Fruit fly (Drosophila melanogaster) whole organism, embryonic: ENCODE results near the gene CG6106.

Experiments
- Antp ChIP-seq: fragments of 200-800 bp; sonication (Bioruptor generic); optimal IDR thresholded peaks from 3 replicates; lab custom pipeline; 2016; ENCODE audit warnings: missing biosample characterization, missing genetic modification characterization
- CG10209 ChIP-seq: fragments of 200-800 bp; sonication (Bioruptor generic); optimal IDR thresholded peaks from 3 replicates; lab custom pipeline; 2017; ENCODE audit warnings: missing biosample characterization, mild to moderate bottlenecking, missing genetic modification characterization, missing genetic modification reagents
- CG10267 ChIP-seq: fragments of 200-800 bp; sonication (Bioruptor generic); optimal IDR thresholded peaks from 2 replicates; lab custom pipeline; 2018; ENCODE audit warnings: missing biosample characterization, mild to moderate bottlenecking, missing genetic modification characterization, moderate library complexity
- CG10979 ChIP-seq: fragments of 200-800 bp; sonication (Bioruptor generic); optimal IDR thresholded peaks from 2 replicates; lab custom pipeline; 2018; ENCODE audit warnings: missing biosample characterization, mild to moderate bottlenecking, missing genetic modification characterization, moderate library complexity
- CG11456 ChIP-seq: fragments of 200-800 bp; sonication (Bioruptor generic); IDR thresholded peaks from 3 replicates; pipeline ENCODE4 v1.3.6; 2022; ENCODE audit warnings: missing biosample characterization, missing genetic modification characterization
- CG11504 ChIP-seq: fragments of 200-800 bp; sonication (Bioruptor generic); optimal IDR thresholded peaks from 3 replicates; lab custom pipeline; 2019; ENCODE audit warnings: missing biosample characterization, mild to moderate bottlenecking, missing genetic modification characterization, moderate library complexity
- CG11695 ChIP-seq: fragments of 200-800 bp; sonication (Bioruptor generic); IDR thresholded peaks from 3 replicates; pipeline ENCODE4 v1.3.6; 2022; ENCODE audit warnings: missing biosample characterization, missing genetic modification characterization
- CG11723 ChIP-seq: fragments of 200-800 bp; sonication (Bioruptor generic); optimal IDR thresholded peaks from 2 replicates; lab custom pipeline; 2017; ENCODE audit warnings: missing biosample characterization, mild to moderate bottlenecking, missing genetic modification characterization
- CG12071 ChIP-seq: fragments of 200-800 bp; sonication (Bioruptor generic); optimal IDR thresholded peaks from 3 replicates; lab custom pipeline; 2018; ENCODE audit warnings: missing biosample characterization, mild to moderate bottlenecking, missing genetic modification characterization
- CG13287 ChIP-seq: fragments of 200-800 bp; sonication (Bioruptor generic); IDR thresholded peaks from 2 replicates; pipeline ENCODE4 v1.3.6; 2022; ENCODE audit warnings: missing biosample characterization, missing genetic modification characterization; ENCODE audit not compliant: partially characterized antibody
- CG17359 ChIP-seq: fragments of 200-800 bp; sonication (Bioruptor generic); optimal IDR thresholded peaks from 3 replicates; lab custom pipeline; 2018; ENCODE audit warnings: missing biosample characterization, mild to moderate bottlenecking, missing genetic modification characterization, moderate library complexity
- CG17361 ChIP-seq: fragments of 200-800 bp; sonication (Bioruptor generic); IDR thresholded peaks from 3 replicates; pipeline ENCODE4 v1.3.6; 2022; ENCODE audit warnings: missing biosample characterization, missing genetic modification characterization
- CG17802 ChIP-seq: fragments of 200-800 bp; sonication (Bioruptor generic); optimal IDR thresholded peaks from 2 replicates; lab custom pipeline; 2018; ENCODE audit warnings: missing biosample characterization, mild to moderate bottlenecking, missing genetic modification characterization, moderate library complexity
- CG17912 ChIP-seq: fragments of 200-800 bp; sonication (Bioruptor generic); optimal IDR thresholded peaks from 2 replicates; lab custom pipeline; 2018; ENCODE audit warnings: missing biosample characterization, mild to moderate bottlenecking, missing genetic modification characterization
- CG18262 ChIP-seq: fragments of 200-800 bp; optimal IDR thresholded peaks from 3 replicates; lab custom pipeline; 2019; ENCODE audit warnings: missing biosample characterization, mild to moderate bottlenecking, missing genetic modification characterization, moderate library complexity
- CG2678 ChIP-seq: fragments of 200-800 bp; sonication (Bioruptor generic); optimal IDR thresholded peaks from 3 replicates; lab custom pipeline; 2019; ENCODE audit warnings: missing biosample characterization, mild to moderate bottlenecking, missing genetic modification characterization, moderate library complexity
- CG30403 ChIP-seq: fragments of 200-800 bp; sonication (Bioruptor generic); optimal IDR thresholded peaks from 3 replicates; lab custom pipeline; 2016; ENCODE audit warnings: missing biosample characterization, missing genetic modification characterization
- CG3163 ChIP-seq: fragments of 200-800 bp; sonication (Bioruptor generic); optimal IDR thresholded peaks from 3 replicates; lab custom pipeline; 2016; ENCODE audit warnings: missing biosample characterization, missing genetic modification characterization
- CG34422 ChIP-seq: fragments of 200-800 bp; sonication (Bioruptor generic); IDR thresholded peaks from 3 replicates; pipeline ENCODE4 v1.3.6; 2022; ENCODE audit warnings: missing biosample characterization, missing genetic modification characterization
- CG42726 ChIP-seq: fragments of 200-800 bp; sonication (Bioruptor generic); IDR thresholded peaks from 2 replicates; pipeline ENCODE4 v1.3.6; 2022; ENCODE audit warnings: missing biosample characterization, missing genetic modification characterization; ENCODE audit not compliant: partially characterized antibody
- CG4424 ChIP-seq: fragments of 200-800 bp; sonication (Bioruptor generic); optimal IDR thresholded peaks from 3 replicates; lab custom pipeline; 2016; ENCODE audit warnings: missing biosample characterization, missing genetic modification characterization
- CG6765 ChIP-seq: fragments of 200-800 bp; sonication (Bioruptor generic); optimal IDR thresholded peaks from 3 replicates; lab custom pipeline; 2017; ENCODE audit warnings: missing biosample characterization, mild to moderate bottlenecking, missing genetic modification characterization
- CG7271 ChIP-seq: fragments of 200-800 bp; sonication (Bioruptor generic); optimal IDR thresholded peaks from 2 replicates; lab custom pipeline; 2018; ENCODE audit warnings: missing biosample characterization, mild to moderate bottlenecking, missing genetic modification characterization, moderate library complexity
- Dref ChIP-seq: fragments of 200-800 bp; sonication (Bioruptor generic); IDR thresholded peaks from 2 replicates; pipeline ENCODE4 v1.3.6; 2022; ENCODE audit warnings: missing biosample characterization, missing genetic modification characterization
- Ets65A ChIP-seq: fragments of 200-800 bp; sonication (Bioruptor generic); peaks from one replicate; lab custom pipeline; 2016; ENCODE audit warnings: missing biosample characterization, missing genetic modification characterization
- Fer3 ChIP-seq: fragments of 200-800 bp; sonication (Bioruptor generic); optimal IDR thresholded peaks from 2 replicates; lab custom pipeline; 2018; ENCODE audit warnings: missing biosample characterization, mild to moderate bottlenecking, missing genetic modification characterization, moderate library complexity
- H2.0 ChIP-seq: fragments of 200-800 bp; sonication (Bioruptor generic); IDR thresholded peaks from 2 replicates; pipeline ENCODE4 v1.3.6; 2022; ENCODE audit warnings: missing biosample characterization, missing genetic modification characterization
- Hey ChIP-seq: fragments of 200-800 bp; sonication (Bioruptor generic); optimal IDR thresholded peaks from 3 replicates; lab custom pipeline; 2018; ENCODE audit warnings: missing biosample characterization, mild to moderate bottlenecking, missing genetic modification characterization
- NFAT ChIP-seq: fragments of 200-800 bp; sonication (Bioruptor generic); IDR thresholded peaks from 2 replicates; pipeline ENCODE4 v1.3.6; 2022; ENCODE audit warnings: missing biosample characterization, missing genetic modification characterization
- Nf-YC ChIP-seq: fragments of 200-800 bp; optimal IDR thresholded peaks from 3 replicates; lab custom pipeline; 2019; ENCODE audit warnings: missing biosample characterization, mild to moderate bottlenecking, missing genetic modification characterization, moderate library complexity
- Ptx1 ChIP-seq: fragments of 200-800 bp; sonication (Bioruptor generic); IDR thresholded peaks from 2 replicates; pipeline ENCODE4 v1.3.6; 2022; ENCODE audit warnings: missing biosample characterization, missing genetic modification characterization
- Rx ChIP-seq: fragments of 200-800 bp; sonication (Bioruptor generic); IDR thresholded peaks from 2 replicates; pipeline ENCODE4 v1.3.6; 2022; ENCODE audit warnings: missing biosample characterization, missing genetic modification characterization
- Sox100B ChIP-seq: fragments of 200-800 bp; sonication (Bioruptor generic); optimal IDR thresholded peaks from 3 replicates; lab custom pipeline; 2018; ENCODE audit warnings: missing biosample characterization, mild to moderate bottlenecking, missing genetic modification characterization
- ara ChIP-seq: fragments of 200-800 bp; sonication (Bioruptor generic); IDR thresholded peaks from 2 replicates; pipeline ENCODE4 v1.3.6; 2022; ENCODE audit warnings: missing biosample characterization, missing genetic modification characterization
- bcd ChIP-seq: fragments of 200-800 bp; sonication (Bioruptor generic); optimal IDR thresholded peaks from 2 replicates; lab custom pipeline; 2017; ENCODE audit warnings: missing biosample characterization, mild to moderate bottlenecking, missing genetic modification characterization
- chinmo ChIP-seq: fragments of 200-800 bp; sonication (Bioruptor generic); IDR thresholded peaks from 4 replicates; pipeline ENCODE4 v1.3.6; 2022; ENCODE audit warnings: missing biosample characterization, missing genetic modification characterization; ENCODE audit not compliant: partially characterized antibody
- ci ChIP-seq: fragments of 200-800 bp; sonication (Bioruptor generic); IDR thresholded peaks from 3 replicates; pipeline ENCODE4 v1.3.6; 2022; ENCODE audit warnings: missing biosample characterization, missing genetic modification characterization
- dysf ChIP-seq: fragments of 200-800 bp; sonication (Bioruptor generic); IDR thresholded peaks from 3 replicates; pipeline ENCODE4 v1.3.6; 2022; ENCODE audit warnings: missing biosample characterization, missing genetic modification characterization
- hkb ChIP-seq, 2 experiments: fragments of 200-800 bp in 1 of 2; fragments of >200 bp in 1 of 2; sonication (Bioruptor generic) in 1 of 2; IDR thresholded peaks in 1 of 2; optimal IDR thresholded peaks in 1 of 2; 2 replicates each; pipeline versions ENCODE4 v1.3.6 to Lab custom; 2017 to 2022; ENCODE audit warnings: missing biosample characterization in 1 of 2, missing genetic modification characterization in 1 of 2
- ind ChIP-seq: fragments of 200-800 bp; sonication (Bioruptor generic); optimal IDR thresholded peaks from 3 replicates; lab custom pipeline; 2016; ENCODE audit warnings: missing biosample characterization, missing genetic modification characterization
- phol ChIP-seq: fragments of 200-800 bp; sonication (Bioruptor generic); optimal IDR thresholded peaks from 3 replicates; lab custom pipeline; 2018; ENCODE audit warnings: missing biosample characterization, mild to moderate bottlenecking, missing genetic modification characterization, moderate library complexity
- ranshi ChIP-seq: fragments of 200-800 bp; sonication (Bioruptor generic); IDR thresholded peaks from 2 replicates; pipeline ENCODE4 v1.3.6; 2022; ENCODE audit warnings: missing biosample characterization, missing genetic modification characterization
- scrt ChIP-seq: fragments of 200-800 bp; sonication (Bioruptor generic); optimal IDR thresholded peaks from 2 replicates; lab custom pipeline; 2018; ENCODE audit warnings: missing biosample characterization, mild to moderate bottlenecking, missing genetic modification characterization, moderate library complexity
- sens-2 ChIP-seq: fragments of 200-800 bp; sonication (Bioruptor generic); IDR thresholded peaks from 2 replicates; pipeline ENCODE4 v1.3.6; 2022; ENCODE audit warnings: missing biosample characterization, missing genetic modification characterization
- sim ChIP-seq: fragments of 200-800 bp; sonication (Bioruptor generic); IDR thresholded peaks from 2 replicates; pipeline ENCODE4 v1.3.6; 2022; ENCODE audit warnings: missing biosample characterization, missing genetic modification characterization
- toy ChIP-seq: fragments of 200-800 bp; sonication (Bioruptor generic); IDR thresholded peaks from 2 replicates; pipeline ENCODE4 v1.3.6; 2022; ENCODE audit warnings: missing biosample characterization, missing genetic modification characterization
- vvl ChIP-seq: fragments of 200-800 bp; sonication (Bioruptor generic); IDR thresholded peaks from 2 replicates; pipeline ENCODE4 v1.3.6; 2022; ENCODE audit warnings: missing biosample characterization, missing genetic modification characterization
- wek ChIP-seq: fragments of 200-800 bp; sonication (Bioruptor generic); optimal IDR thresholded peaks from 3 replicates; lab custom pipeline; 2018; ENCODE audit warnings: missing biosample characterization, mild to moderate bottlenecking, missing genetic modification characterization, moderate library complexity
- zf30C ChIP-seq: fragments of 200-800 bp; sonication (Bioruptor generic); optimal IDR thresholded peaks from 3 replicates; lab custom pipeline; 2018; ENCODE audit warnings: missing biosample characterization, mild to moderate bottlenecking, missing genetic modification characterization

Gene CG6106

DNA sequence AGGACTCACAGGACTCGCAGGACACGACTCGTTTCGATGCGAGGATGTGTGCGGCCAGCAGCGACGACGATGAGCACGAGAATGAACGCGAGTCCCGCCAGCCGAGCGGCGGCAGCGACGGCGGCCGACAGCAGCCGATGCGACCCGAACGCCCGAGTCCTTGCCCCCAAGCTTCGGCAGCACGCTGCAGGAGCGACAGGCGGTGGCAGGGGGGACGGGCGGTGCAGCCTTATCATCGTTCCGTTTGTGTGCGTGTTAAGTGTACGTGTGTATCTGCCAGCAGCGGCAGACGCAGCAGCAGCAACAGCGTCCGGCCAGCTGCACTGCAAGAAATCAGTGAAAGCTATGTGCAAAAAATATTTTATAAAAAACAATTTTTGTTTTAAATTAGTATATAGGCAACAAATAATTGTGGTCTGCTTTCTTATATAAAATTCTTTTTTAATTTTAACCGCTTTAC, 2.5 kb upstream of the CG6106 start, which contains the start of gene kairos (continued):
- 0 out of 2 replicates have a peak, but pooled peaks have one; percentile 9 for TF ChIP-seq sens-2 (GFP tag; lab: Robert Waterston, UW)
- TF ChIP-seq CG10979 (tag; lab: Kevin White, UChicago) = peak; percentile 32
- TF ChIP-seq zf30C (GFP tag; lab: Kevin White, UChicago) = no peak
- peak; percentile 50 for TF ChIP-seq dysf
- no peak for TF ChIP-seq CG6765
- no peak for TF ChIP-seq sim (GFP tag; lab: Robert Waterston, UW)
- TF ChIP-seq CG18262 (tag; lab: Kevin White, UChicago) = peak; percentile 8
- TF ChIP-seq CG30403 (GFP tag; lab: Kevin White, UChicago) = no peak
- peak; percentile 30; the same call in 1 of the 2 replicates for TF ChIP-seq Rx
- peak; percentile 4 for TF ChIP-seq Ets65A (GFP tag; lab: Kevin White, UChicago)
- TF ChIP-seq chinmo = 0 out of 4 replicates have a peak, but pooled peaks have one; percentile 53
- no peak for TF ChIP-seq CG12071 (GFP tag; lab: Kevin White, UChicago)
- peak; percentile 20 for TF ChIP-seq CG10267 (tag; lab: Kevin White, UChicago)
- no peak for TF ChIP-seq CG17802 (tag; lab: Kevin White, UChicago)
- TF ChIP-seq bcd = peak; percentile 19
- 0 out of 2 replicates have a peak, but pooled peaks have one; percentile 13 for TF ChIP-seq vvl (GFP tag; lab: Robert Waterston, UW)
- TF ChIP-seq H2.0 (GFP tag; lab: Robert Waterston, UW) = 0 out of 2 replicates have a peak, but pooled peaks have one; percentile 24
- TF ChIP-seq CG11723 (GFP tag; lab: Kevin White, UChicago) = no peak
- TF ChIP-seq CG3163 (GFP tag; lab: Kevin White, UChicago) = no peak
- TF ChIP-seq CG2678 (tag; lab: Kevin White, UChicago) = peak; percentile 39
- TF ChIP-seq hkb (optimal IDR thresholded peaks at IDR 0.05; lab: Kevin White, UChicago) = no peak
- TF ChIP-seq hkb (GFP tag; IDR thresholded peaks at IDR 0.05; lab: Robert Waterston, UW) = peak; percentile 48; the same call in 1 of the 2 replicates
- TF ChIP-seq Fer3 (tag; lab: Kevin White, UChicago) = peak; percentile 21
- TF ChIP-seq ranshi (GFP tag; lab: Robert Waterston, UW) = 0 out of 2 replicates have a peak, but pooled peaks have one; percentile 24
- TF ChIP-seq Nf-YC (tag; lab: Kevin White, UChicago) = peak; percentile 26
- TF ChIP-seq CG11695 (GFP tag; lab: Robert Waterston, UW) = no peak
- no peak for TF ChIP-seq CG7271 (tag; lab: Kevin White, UChicago)
- TF ChIP-seq Antp = no peak
- TF ChIP-seq CG17912 (GFP tag; lab: Kevin White, UChicago) = no peak
- peak; percentile 45 for TF ChIP-seq phol (tag; lab: Kevin White, UChicago)
- TF ChIP-seq NFAT = no peak
- TF ChIP-seq toy (GFP tag; lab: Robert Waterston, UW) = peak; percentile 7; the same call in 1 of the 2 replicates
- TF ChIP-seq wek = no peak
- peak; percentile 31 for TF ChIP-seq Sox100B (GFP tag; lab: Kevin White, UChicago)
- peak; percentile 41; the same call in 1 of the 2 replicates for TF ChIP-seq Ptx1 (GFP tag; lab: Robert Waterston, UW)
- TF ChIP-seq CG11456 (GFP tag; lab: Robert Waterston, UW) = 0 out of 3 replicates have a peak, but pooled peaks have one; percentile 34
- 0 out of 2 replicates have a peak, but pooled peaks have one; percentile 5 for TF ChIP-seq Dref (GFP tag; lab: Robert Waterston, UW)
- no peak for TF ChIP-seq CG34422
- peak; percentile 5 for TF ChIP-seq CG10209
- TF ChIP-seq scrt (GFP tag; lab: Kevin White, UChicago) = peak; percentile 67
- peak; percentile 38 for TF ChIP-seq CG11504 (tag; lab: Kevin White, UChicago)
- 0 out of 2 replicates have a peak, but pooled peaks have one; percentile 23 for TF ChIP-seq ara (GFP tag; lab: Robert Waterston, UW)
- peak; percentile 48; the same call in 1 of the 3 replicates for TF ChIP-seq ci (GFP tag; lab: Robert Waterston, UW)
- TF ChIP-seq Hey (tag; lab: Kevin White, UChicago) = no peak
- peak; percentile 36 for TF ChIP-seq CG4424 (GFP tag; lab: Kevin White, UChicago)
- TF ChIP-seq ind (GFP tag; lab: Kevin White, UChicago) = peak; percentile 7
- peak; percentile 6 for TF ChIP-seq CG17359
- TF ChIP-seq CG13287 (GFP tag; lab: Robert Waterston, UW) = peak; percentile 9; the same call in 1 of the 2 replicates
- TF ChIP-seq CG42726 = no peak
- 0 out of 3 replicates have a peak, but pooled peaks have one; percentile 28 for TF ChIP-seq CG17361 (GFP tag; lab: Robert Waterston, UW)
